Fruit fly (Drosophila melanogaster) whole organism, embryonic: Measurements from ENCODE around the gene CG8993.

Experiments used
- Abd-B ChIP-seq: fragments of 200-800 bp; sonication (Bioruptor generic); optimal IDR thresholded peaks from 2 replicates; lab custom pipeline; 2018; ENCODE audit warnings: missing biosample characterization, mild to moderate bottlenecking, missing genetic modification characterization, moderate library complexity
- Atf-2 ChIP-seq: fragments of 200-800 bp; sonication (Bioruptor generic); optimal IDR thresholded peaks from 2 replicates; lab custom pipeline; 2016; ENCODE audit warnings: missing biosample characterization, missing genetic modification characterization
- B-H1 ChIP-seq: fragments of 200-800 bp; sonication (Bioruptor generic); IDR thresholded peaks from 3 replicates; pipeline ENCODE4 v1.3.6; 2022; ENCODE audit warnings: missing biosample characterization, missing genetic modification characterization
- B-H2 ChIP-seq: fragments of 200-800 bp; sonication (Bioruptor generic); optimal IDR thresholded peaks from 2 replicates; lab custom pipeline; 2018; ENCODE audit warnings: missing biosample characterization, mild to moderate bottlenecking, missing genetic modification characterization
- CG10147 ChIP-seq: fragments of 200-800 bp; sonication (Bioruptor generic); optimal IDR thresholded peaks from 2 replicates; lab custom pipeline; 2019; ENCODE audit warnings: missing biosample characterization, mild to moderate bottlenecking, missing genetic modification characterization, moderate library complexity
- CG10366 ChIP-seq: fragments of 200-800 bp; sonication (Bioruptor generic); IDR thresholded peaks from 2 replicates; pipeline ENCODE4 v1.3.6; 2022; ENCODE audit warnings: missing biosample characterization, missing genetic modification characterization
- CG10462 ChIP-seq: fragments of 200-800 bp; sonication (Bioruptor generic); optimal IDR thresholded peaks from 2 replicates; lab custom pipeline; 2016; ENCODE audit warnings: missing biosample characterization, missing genetic modification characterization
- CG11085 ChIP-seq: fragments of 200-800 bp; sonication (Bioruptor generic); IDR thresholded peaks from 2 replicates; pipeline ENCODE4 v1.3.6; 2022; ENCODE audit warnings: missing biosample characterization, missing genetic modification characterization
- CG11560 ChIP-seq: fragments of 200-800 bp; sonication (Bioruptor generic); IDR thresholded peaks from 3 replicates; pipeline ENCODE4 v1.3.6; 2022; ENCODE audit warnings: missing biosample characterization, missing genetic modification characterization
- CG11723 ChIP-seq: fragments of 200-800 bp; sonication (Bioruptor generic); optimal IDR thresholded peaks from 2 replicates; lab custom pipeline; 2017; ENCODE audit warnings: missing biosample characterization, mild to moderate bottlenecking, missing genetic modification characterization
- CG12769 ChIP-seq: fragments of 200-800 bp; sonication (Bioruptor generic); optimal IDR thresholded peaks from 2 replicates; lab custom pipeline; 2019; ENCODE audit warnings: missing biosample characterization, mild to moderate bottlenecking, missing genetic modification characterization, moderate library complexity
- CG13624 ChIP-seq: fragments of 200-800 bp; sonication (Bioruptor generic); optimal IDR thresholded peaks from 2 replicates; lab custom pipeline; 2016; ENCODE audit warnings: missing biosample characterization, missing genetic modification characterization
- CG13894 ChIP-seq: fragments of 200-800 bp; sonication (Bioruptor generic); optimal IDR thresholded peaks from 3 replicates; lab custom pipeline; 2018; ENCODE audit warnings: missing biosample characterization, mild to moderate bottlenecking, missing genetic modification characterization, moderate library complexity
- CG14965 ChIP-seq: fragments of 200-800 bp; sonication (Bioruptor generic); optimal IDR thresholded peaks from 2 replicates; lab custom pipeline; 2016; ENCODE audit warnings: missing biosample characterization, missing genetic modification characterization, borderline replicate concordance
- CG15269 ChIP-seq: fragments of 200-800 bp; sonication (Bioruptor generic); optimal IDR thresholded peaks from 2 replicates; lab custom pipeline; 2018; ENCODE audit warnings: missing biosample characterization, mild to moderate bottlenecking, missing genetic modification characterization, moderate library complexity
- CG2129 ChIP-seq: fragments of 200-800 bp; sonication (Bioruptor generic); IDR thresholded peaks from 2 replicates; pipeline ENCODE4 v1.3.6; 2022; ENCODE audit warnings: missing biosample characterization, missing genetic modification characterization; ENCODE audit not compliant: partially characterized antibody
- CG2199 ChIP-seq: fragments of 200-800 bp; sonication (Bioruptor generic); IDR thresholded peaks from 3 replicates; pipeline ENCODE4 v1.3.6; 2022; ENCODE audit warnings: missing biosample characterization, missing genetic modification characterization
- CG2875 ChIP-seq: fragments of 200-800 bp; sonication (Bioruptor generic); optimal IDR thresholded peaks from 2 replicates; lab custom pipeline; 2017; ENCODE audit warnings: missing biosample characterization, mild to moderate bottlenecking, missing genetic modification characterization, missing genetic modification reagents
- CG6683 ChIP-seq: fragments of 200-800 bp; sonication (Bioruptor generic); optimal IDR thresholded peaks from 2 replicates; lab custom pipeline; 2017; ENCODE audit warnings: missing biosample characterization, mild to moderate bottlenecking, missing genetic modification characterization, missing genetic modification reagents
- CG6791 ChIP-seq: fragments of 200-800 bp; sonication (Bioruptor generic); IDR thresholded peaks from 3 replicates; pipeline ENCODE4 v1.3.6; 2022; ENCODE audit warnings: missing biosample characterization, missing genetic modification characterization; ENCODE audit not compliant: partially characterized antibody
- CG7556 ChIP-seq: fragments of 200-800 bp; sonication (Bioruptor generic); optimal IDR thresholded peaks from 2 replicates; lab custom pipeline; 2017; ENCODE audit warnings: missing biosample characterization, mild to moderate bottlenecking, missing genetic modification characterization
- CG9727 ChIP-seq: fragments of 200-800 bp; sonication (Bioruptor generic); optimal IDR thresholded peaks from 3 replicates; lab custom pipeline; 2017; ENCODE audit warnings: missing biosample characterization, mild to moderate bottlenecking, missing genetic modification characterization
- D19A ChIP-seq: fragments of 200-800 bp; optimal IDR thresholded peaks from 3 replicates; lab custom pipeline; 2019; ENCODE audit warnings: missing biosample characterization, mild to moderate bottlenecking, missing genetic modification characterization, moderate library complexity
- Doc3 ChIP-seq: fragments of 200-800 bp; sonication (Bioruptor generic); IDR thresholded peaks from 3 replicates; pipeline ENCODE4 v1.3.6; 2022; ENCODE audit warnings: missing biosample characterization, missing genetic modification characterization; ENCODE audit not compliant: partially characterized antibody
- Fer1 ChIP-seq: fragments of 200-800 bp; sonication (Bioruptor generic); optimal IDR thresholded peaks from 2 replicates; lab custom pipeline; 2017; ENCODE audit warnings: missing biosample characterization, mild to moderate bottlenecking, missing genetic modification characterization
- Hmr ChIP-seq: fragments of 200-800 bp; sonication (Bioruptor generic); optimal IDR thresholded peaks from 3 replicates; lab custom pipeline; 2017; ENCODE audit warnings: mild to moderate bottlenecking, missing biosample characterization, missing genetic modification reagents, missing genetic modification characterization
- Hsf ChIP-seq: fragments of 200-800 bp; sonication (Bioruptor generic); optimal IDR thresholded peaks from 3 replicates; lab custom pipeline; 2016; ENCODE audit warnings: missing biosample characterization, missing genetic modification characterization
- NC2β ChIP-seq: fragments of 200-800 bp; sonication (Bioruptor generic); optimal IDR thresholded peaks from 2 replicates; lab custom pipeline; 2016; ENCODE audit warnings: missing biosample characterization, missing genetic modification characterization
- NfI ChIP-seq: fragments of 200-800 bp; sonication (Bioruptor generic); optimal IDR thresholded peaks from 3 replicates; lab custom pipeline; 2018; ENCODE audit warnings: missing biosample characterization, mild to moderate bottlenecking, missing genetic modification characterization, moderate library complexity
- Rfx ChIP-seq: fragments of 200-800 bp; sonication (Bioruptor generic); IDR thresholded peaks from 2 replicates; pipeline ENCODE4 v1.3.6; 2022; ENCODE audit warnings: missing biosample characterization, missing genetic modification characterization
- Sox102F ChIP-seq: fragments of 200-800 bp; sonication (Bioruptor generic); optimal IDR thresholded peaks from 2 replicates; lab custom pipeline; 2018; ENCODE audit warnings: missing biosample characterization, mild to moderate bottlenecking, missing genetic modification characterization, moderate library complexity
- Taf1 ChIP-seq: fragments of 200-800 bp; sonication (Bioruptor generic); IDR thresholded peaks from 2 replicates; pipeline ENCODE4 v1.3.6; 2022; ENCODE audit warnings: missing biosample characterization, missing genetic modification characterization
- Usf ChIP-seq: fragments of 200-800 bp; sonication (Bioruptor generic); optimal IDR thresholded peaks from 2 replicates; lab custom pipeline; 2017; ENCODE audit warnings: missing genotype, missing biosample characterization, missing genetic modification characterization
- bab2 ChIP-seq: fragments of 200-800 bp; sonication (Bioruptor generic); optimal IDR thresholded peaks from 2 replicates; lab custom pipeline; 2016; ENCODE audit warnings: missing biosample characterization, missing genetic modification characterization
- bsh ChIP-seq, 2 experiments: fragments of 200-800 bp; sonication (Bioruptor generic); optimal IDR thresholded peaks; 2 replicates each; lab custom pipeline; 2017 to 2018; ENCODE audit warnings: mild to moderate bottlenecking in 2 of 2, missing biosample characterization in 2 of 2, missing genetic modification characterization in 2 of 2, moderate library complexity in 1 of 2
- eyg ChIP-seq: fragments of 200-800 bp; sonication (Bioruptor generic); optimal IDR thresholded peaks from 3 replicates; lab custom pipeline; 2016; ENCODE audit warnings: missing biosample characterization, missing genetic modification characterization
- fru ChIP-seq: fragments of >200 bp; optimal IDR thresholded peaks from 2 replicates; lab custom pipeline; 2017
- fu2 ChIP-seq: fragments of 200-800 bp; sonication (Bioruptor generic); optimal IDR thresholded peaks from 2 replicates; lab custom pipeline; 2016; ENCODE audit warnings: missing biosample characterization, missing genetic modification characterization
- gce ChIP-seq: fragments of 200-800 bp; sonication (Bioruptor generic); IDR thresholded peaks from 3 replicates; pipeline ENCODE4 v1.3.6; 2022; ENCODE audit warnings: missing biosample characterization, missing genetic modification characterization
- gcm ChIP-seq: fragments of 200-800 bp; sonication (Bioruptor generic); optimal IDR thresholded peaks from 2 replicates; lab custom pipeline; 2019; ENCODE audit warnings: missing biosample characterization, mild to moderate bottlenecking, missing genetic modification characterization, moderate library complexity
- gsb ChIP-seq: fragments of 200-800 bp; sonication (Bioruptor generic); IDR thresholded peaks from 2 replicates; pipeline ENCODE4 v1.3.6; 2022; ENCODE audit warnings: missing biosample characterization, missing genetic modification characterization
- inv ChIP-seq: fragments of 200-800 bp; sonication (Bioruptor generic); IDR thresholded peaks from 2 replicates; pipeline ENCODE4 v1.3.6; 2022; ENCODE audit warnings: missing biosample characterization, missing genetic modification characterization; ENCODE audit not compliant: partially characterized antibody
- lola ChIP-seq, 3 experiments: fragments of >200 bp in 2 of 3; fragments of 200-800 bp in 1 of 3; sonication (Bioruptor generic) in 1 of 3; optimal IDR thresholded peaks; 2 replicates each; lab custom pipeline; 2017 to 2019; ENCODE audit warnings: missing biosample characterization in 3 of 3, missing genetic modification characterization in 3 of 3, mild to moderate bottlenecking in 1 of 3, moderate library complexity in 1 of 3
- luna ChIP-seq: fragments of 200-800 bp; sonication (Bioruptor generic); optimal IDR thresholded peaks from 2 replicates; lab custom pipeline; 2016; ENCODE audit warnings: missing biosample characterization, missing genetic modification characterization
- nerfin-1 ChIP-seq: fragments of 200-800 bp; sonication (Bioruptor generic); optimal IDR thresholded peaks from 3 replicates; lab custom pipeline; 2019; ENCODE audit warnings: missing biosample characterization, mild to moderate bottlenecking, missing genetic modification characterization, moderate library complexity
- odd ChIP-seq: fragments of 200-800 bp; sonication (Bioruptor generic); optimal IDR thresholded peaks from 2 replicates; lab custom pipeline; 2017; ENCODE audit warnings: missing biosample characterization, mild to moderate bottlenecking, missing genetic modification characterization
- peb ChIP-seq: fragments of 200-800 bp; sonication (Bioruptor generic); IDR thresholded peaks from 2 replicates; pipeline ENCODE4 v1.3.6; 2022; ENCODE audit warnings: missing biosample characterization, missing genetic modification characterization
- pita ChIP-seq: fragments of 200-800 bp; sonication (Bioruptor generic); optimal IDR thresholded peaks from 2 replicates; lab custom pipeline; 2017; ENCODE audit warnings: missing biosample characterization, mild to moderate bottlenecking, missing genetic modification characterization
- run ChIP-seq: fragments of 200-800 bp; sonication (Bioruptor generic); optimal IDR thresholded peaks from 3 replicates; lab custom pipeline; 2018; ENCODE audit warnings: missing biosample characterization, mild to moderate bottlenecking, missing genetic modification characterization
- wek ChIP-seq: fragments of 200-800 bp; sonication (Bioruptor generic); optimal IDR thresholded peaks from 3 replicates; lab custom pipeline; 2018; ENCODE audit warnings: missing biosample characterization, mild to moderate bottlenecking, missing genetic modification characterization, moderate library complexity

The CG8993 gene

dm6 chr3L:2418769-2419168 is 46.8 kb downstream of the CG8993 start (continued):
- peak in 1 of 3 experiments; percentile 53 for TF ChIP-seq lola (GFP tag; optimal IDR thresholded peaks at IDR 0.05; lab: Kevin White, UChicago)
- TF ChIP-seq CG7556 (GFP tag; lab: Kevin White, UChicago): peak; percentile 68
- TF ChIP-seq CG9727 (GFP tag; lab: Kevin White, UChicago): peak; percentile 89
- TF ChIP-seq gce (GFP tag; lab: Robert Waterston, UW): peak; percentile 32; the same call in 1 of the 3 replicates
- TF ChIP-seq B-H2 (GFP tag; lab: Kevin White, UChicago): no peak
- TF ChIP-seq CG12769 (tag; lab: Kevin White, UChicago): peak; percentile 74
- no peak for TF ChIP-seq run (tag; lab: Kevin White, UChicago)
- peak; percentile 88 for TF ChIP-seq D19A
- peak; percentile 22 for TF ChIP-seq NC2β
- TF ChIP-seq nerfin-1 (tag; lab: Kevin White, UChicago): peak; percentile 50
- no peak for TF ChIP-seq luna (GFP tag; lab: Kevin White, UChicago)
- TF ChIP-seq bsh (GFP tag; optimal IDR thresholded peaks at IDR 0.05; lab: Kevin White, UChicago): peak; percentile 39 to 84
- peak; percentile 91 for TF ChIP-seq bab2 (GFP tag; lab: Kevin White, UChicago)
- TF ChIP-seq CG11560 (tag; lab: Robert Waterston, UW): peak; percentile 68; the same call in 2 of the 3 replicates
- peak; percentile 53 for TF ChIP-seq NfI (GFP tag; lab: Kevin White, UChicago)
- peak; percentile 89 for TF ChIP-seq Rfx
- peak; percentile 88 for TF ChIP-seq CG10147
- no peak for TF ChIP-seq Atf-2 (GFP tag; lab: Kevin White, UChicago)
- TF ChIP-seq Abd-B (GFP tag; lab: Kevin White, UChicago): peak; percentile 29
- TF ChIP-seq CG2875: peak; percentile 52
- TF ChIP-seq Sox102F (GFP tag; lab: Kevin White, UChicago): peak; percentile 72
- no peak for TF ChIP-seq fru (lab: Kevin White, UChicago)
- TF ChIP-seq wek (GFP tag; lab: Kevin White, UChicago): peak; percentile 8
- peak; percentile 18 for TF ChIP-seq Usf (GFP tag; lab: Kevin White, UChicago)
- TF ChIP-seq CG2199 (GFP tag; lab: Robert Waterston, UW): peak; percentile 83
- TF ChIP-seq CG13894 (tag; lab: Kevin White, UChicago): peak; percentile 44
- TF ChIP-seq fu2: peak; percentile 43
- peak; percentile 40 for TF ChIP-seq Taf1 (GFP tag; lab: Robert Waterston, UW)
- TF ChIP-seq CG2129 (GFP tag; lab: Robert Waterston, UW): no peak
- TF ChIP-seq odd (GFP tag; lab: Kevin White, UChicago): peak; percentile 27
- no peak for TF ChIP-seq pita (GFP tag; lab: Kevin White, UChicago)
- peak; percentile 75 for TF ChIP-seq CG13624
- peak; percentile 23 for TF ChIP-seq CG10462 (GFP tag; lab: Kevin White, UChicago)
- TF ChIP-seq CG6791 (GFP tag; lab: Robert Waterston, UW): no peak
- peak; percentile 4 for TF ChIP-seq gcm (GFP tag; lab: Kevin White, UChicago)
- TF ChIP-seq eyg (GFP tag; lab: Kevin White, UChicago): peak; percentile 77
- peak; percentile 42 for TF ChIP-seq CG6683 (GFP tag; lab: Kevin White, UChicago)
- TF ChIP-seq CG10366 (GFP tag; lab: Robert Waterston, UW): peak; percentile 83
- no peak for TF ChIP-seq inv
- no peak for TF ChIP-seq peb (GFP tag; lab: Robert Waterston, UW)
- TF ChIP-seq CG14965 (GFP tag; lab: Kevin White, UChicago): peak; percentile 43
- TF ChIP-seq Hmr (GFP tag; lab: Kevin White, UChicago): peak; percentile 66
- peak; percentile 74 for TF ChIP-seq gsb
- TF ChIP-seq CG11085: peak; percentile 59
- peak; percentile 9 for TF ChIP-seq CG11723
- TF ChIP-seq B-H1: peak; percentile 83
- no peak for TF ChIP-seq Doc3 (GFP tag; lab: Robert Waterston, UW)
- peak; percentile 69 for TF ChIP-seq Hsf (GFP tag; lab: Kevin White, UChicago)
- TF ChIP-seq CG15269 (tag; lab: Kevin White, UChicago): peak; percentile 79
- TF ChIP-seq Fer1: peak; percentile 93
